Worm (Caenorhabditis elegans): ENCODE results near the gene C55C3.6.

Gene C55C3.6

DNA sequence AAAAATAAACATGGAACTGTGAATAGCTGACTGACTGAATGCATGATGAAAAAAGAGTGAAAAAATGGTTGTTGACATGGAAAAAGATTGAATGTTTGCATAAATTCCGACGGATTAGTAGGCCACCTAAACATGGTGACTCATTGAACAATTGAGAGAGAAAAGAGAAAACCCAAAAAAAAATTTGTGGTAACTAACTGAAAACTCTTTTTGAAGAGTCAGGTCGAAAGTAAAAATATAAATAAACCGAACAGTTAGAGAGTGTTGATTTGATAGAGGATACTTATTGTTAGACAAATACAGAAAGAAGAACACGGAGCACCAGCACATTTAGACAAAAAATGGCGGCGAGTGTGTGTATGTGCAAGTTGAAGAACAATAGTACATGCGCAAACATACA, 11.7 kb upstream of the C55C3.6 start:
- TF ChIP-seq pha-2 (tag; optimal IDR thresholded peaks at IDR 0.05) (no peak), rnt-1 (tag; optimal IDR thresholded peaks at IDR 0.05) (no peak), ztf-16 (tag; optimal IDR thresholded peaks at IDR 0.05) (no peak), zip-5 (tag; optimal IDR thresholded peaks at IDR 0.05) (no peak), ama-1 (optimal IDR thresholded peaks at IDR 0.05) (no peak), elt-2 (tag; optimal IDR thresholded peaks at IDR 0.05) (no peak), ceh-2 (tag; optimal IDR thresholded peaks at IDR 0.05) (no peak), K02D7.2 (tag; optimal IDR thresholded peaks at IDR 0.05) (no peak), syd-9 (tag; optimal IDR thresholded peaks at IDR 0.05) (no peak), eyg-1 (tag; optimal IDR thresholded peaks at IDR 0.05) (no peak), C38D4.7 (GFP tag; optimal IDR thresholded peaks at IDR 0.05) (no peak), fax-1 (tag; optimal IDR thresholded peaks at IDR 0.05) (no peak), pax-1 (tag; optimal IDR thresholded peaks at IDR 0.05) (no peak), hlh-30 (tag; optimal IDR thresholded peaks at IDR 0.05; ENCODE audit: insufficient read depth) (no peak), ceh-6 (GFP tag; optimal IDR thresholded peaks at IDR 0.05) (no peak)

DNA sequence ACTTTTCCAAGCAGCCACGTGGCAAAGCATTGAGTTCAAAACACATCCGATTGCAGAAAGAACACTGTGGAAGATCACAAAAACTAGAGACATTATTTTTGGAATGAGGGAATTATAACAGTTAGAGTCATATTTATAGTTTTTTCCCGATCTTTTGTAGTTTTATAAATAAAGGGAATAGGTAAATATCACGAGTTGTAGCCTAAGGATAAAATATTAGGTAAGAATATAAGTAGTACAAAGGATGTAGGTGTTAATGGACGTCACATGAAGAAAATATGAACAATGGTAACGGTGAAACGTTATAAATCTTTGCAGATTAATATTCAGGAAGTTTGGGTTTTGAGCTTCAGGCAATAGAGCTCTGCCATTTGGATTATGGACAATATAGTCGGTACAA, 8.5 kb upstream of the C55C3.6 start, which contains the start of gene srd-5:
srd-5 (minus strand) TSS at position 101 of the 400 bp plus-strand sequence.
- TF ChIP-seq sox-4 (tag; optimal IDR thresholded peaks at IDR 0.05), result no peak
- no peak for TF ChIP-seq mec-3 (tag; optimal IDR thresholded peaks at IDR 0.05; ENCODE audit: borderline replicate concordance)
- no peak for TF ChIP-seq ceh-2 (tag; optimal IDR thresholded peaks at IDR 0.05)
- no peak for TF ChIP-seq pax-1 (tag; optimal IDR thresholded peaks at IDR 0.05)
- TF ChIP-seq F13H6.1 (tag; optimal IDR thresholded peaks at IDR 0.05), result no peak

DNA sequence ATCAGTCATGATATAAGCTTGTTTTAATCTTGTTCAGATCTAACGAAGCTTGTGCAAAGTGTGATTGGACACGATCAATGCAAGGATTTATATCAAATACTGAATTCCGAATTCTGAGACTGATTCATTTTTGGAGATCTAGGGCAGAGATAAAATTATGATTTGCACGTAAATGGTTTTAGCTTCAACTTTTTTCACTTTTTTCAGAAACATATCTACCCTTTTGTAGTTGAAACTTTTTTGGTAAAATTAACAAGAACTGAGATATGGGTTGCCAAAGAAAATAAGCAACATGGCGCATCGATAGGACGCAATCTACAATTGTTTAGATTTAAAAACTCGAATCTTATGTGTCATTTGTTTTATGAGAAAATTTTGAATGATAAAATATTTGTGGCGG, 4.9 kb upstream of the C55C3.6 start, which contains the start of gene C55C3.4:
C55C3.4 (minus strand) TSS at position 101 of the 400 bp plus-strand sequence.
- TF ChIP-seq K09A11.1 (tag; optimal IDR thresholded peaks at IDR 0.05; ENCODE audit: insufficient read depth), result no peak
- TF ChIP-seq dmd-4 (tag; optimal IDR thresholded peaks at IDR 0.05; ENCODE audit: borderline replicate concordance), result no peak
- TF ChIP-seq ceh-9 (tag; optimal IDR thresholded peaks at IDR 0.05), result no peak
- TF ChIP-seq unc-42 (tag; optimal IDR thresholded peaks at IDR 0.05), result no peak
- no peak for TF ChIP-seq C08G9.2 (tag; optimal IDR thresholded peaks at IDR 0.05)
- no peak for TF ChIP-seq nhr-11 (tag; optimal IDR thresholded peaks at IDR 0.05)
- TF ChIP-seq odd-2 (tag; optimal IDR thresholded peaks at IDR 0.05), result no peak
- no peak for TF ChIP-seq hlh-30 (tag; optimal IDR thresholded peaks at IDR 0.05; ENCODE audit: insufficient read depth)
- TF ChIP-seq npax-4 (tag; optimal IDR thresholded peaks at IDR 0.05), result no peak
- TF ChIP-seq ztf-16 (tag; optimal IDR thresholded peaks at IDR 0.05), result no peak
- no peak for TF ChIP-seq nfya-1 (tag; optimal IDR thresholded peaks at IDR 0.05)
- TF ChIP-seq ceh-48 (tag; optimal IDR thresholded peaks at IDR 0.05), result no peak
- no peak for TF ChIP-seq gmeb-2 (tag; optimal IDR thresholded peaks at IDR 0.05)
- TF ChIP-seq fax-1 (tag; optimal IDR thresholded peaks at IDR 0.05), result no peak
- TF ChIP-seq che-1 (tag; optimal IDR thresholded peaks at IDR 0.05), result no peak
- no peak for TF ChIP-seq sox-2 (GFP tag; IDR thresholded peaks at IDR 0.05)
- TF ChIP-seq ets-4 (tag; optimal IDR thresholded peaks at IDR 0.05), result no peak
- no peak for TF ChIP-seq pag-3 (tag; optimal IDR thresholded peaks at IDR 0.05; ENCODE audit: borderline replicate concordance)
- TF ChIP-seq tbx-2 (tag; optimal IDR thresholded peaks at IDR 0.05), result no peak
- no peak for TF ChIP-seq lim-6 (tag; optimal IDR thresholded peaks at IDR 0.05)

DNA sequence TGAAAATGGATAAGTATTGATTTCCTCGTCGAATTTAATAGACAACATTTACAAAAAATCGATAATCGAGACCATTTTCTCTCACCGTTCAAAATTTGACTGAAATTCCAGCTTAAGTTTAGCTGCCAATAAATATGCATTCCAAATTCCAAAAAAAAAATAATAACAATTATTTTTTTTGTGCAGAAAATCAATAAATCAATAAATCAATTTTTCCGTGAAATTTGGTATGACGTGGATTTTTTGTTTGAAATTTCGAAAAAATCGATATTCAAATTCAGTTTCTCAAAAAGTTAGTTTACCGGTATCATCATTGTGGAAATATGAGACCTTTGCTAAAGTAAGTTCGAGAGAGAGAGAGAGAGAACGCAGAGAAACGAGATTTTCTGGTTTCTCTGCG, 2.0 kb downstream of the C55C3.6 start, which contains the start of gene C55C3.3:
C55C3.3 (plus strand) TSS at position 274 of the 400 bp plus-strand sequence.
- TF ChIP-seq C08G9.2 (tag; optimal IDR thresholded peaks at IDR 0.05), result no peak
- TF ChIP-seq pha-4 (tag; optimal IDR thresholded peaks at IDR 0.05), result no peak
- no peak for TF ChIP-seq elt-2 (tag; optimal IDR thresholded peaks at IDR 0.05)
- no peak for TF ChIP-seq ceh-30 (tag; optimal IDR thresholded peaks at IDR 0.05)
- no peak for TF ChIP-seq hlh-8 (tag; optimal IDR thresholded peaks at IDR 0.05)
- no peak for TF ChIP-seq ceh-6 (GFP tag; optimal IDR thresholded peaks at IDR 0.05)
- TF ChIP-seq ceh-24 (tag; optimal IDR thresholded peaks at IDR 0.05), result no peak
- no peak for TF ChIP-seq unc-86 (tag; optimal IDR thresholded peaks at IDR 0.05)
- TF ChIP-seq mec-3 (tag; optimal IDR thresholded peaks at IDR 0.05; ENCODE audit: borderline replicate concordance), result no peak

Measured in whole organism, late embryonic.